Fruit fly (Drosophila melanogaster): Measurements from ENCODE around the gene CG17124.

CG17124 gene

dm6 chr2L:10703281-10703680 lies 52.8 kb downstream of the CG17124 start, which contains the start of gene CG6415:
Gene CG6415, plus strand, starts transcription at chr2L:10703621.
- TF ChIP-seq Sox15 (GFP tag; optimal IDR thresholded peaks at IDR 0.05): no peak
- no peak for TF ChIP-seq CG6854 (GFP tag; optimal IDR thresholded peaks at IDR 0.05)
- peak; percentile 27 for TF ChIP-seq lz (GFP tag; optimal IDR thresholded peaks at IDR 0.05)
- TF ChIP-seq salr (GFP tag; optimal IDR thresholded peaks at IDR 0.05): no peak
- TF ChIP-seq spab (GFP tag; optimal IDR thresholded peaks at IDR 0.05): no peak
- peak; percentile 85 for TF ChIP-seq eg (GFP tag; IDR thresholded peaks at IDR 0.05)
- no peak for TF ChIP-seq CG10669 (GFP tag; optimal IDR thresholded peaks at IDR 0.05)
- no peak for TF ChIP-seq CG1621 (tag; optimal IDR thresholded peaks at IDR 0.05)
- TF ChIP-seq CG11762 (GFP tag; optimal IDR thresholded peaks at IDR 0.05; ENCODE audit: insufficient read depth): no peak
- peak; percentile 97 for TF ChIP-seq svp (GFP tag)
- TF ChIP-seq CG3032 (tag; optimal IDR thresholded peaks at IDR 0.05): no peak
- TF ChIP-seq CG3919 (GFP tag; optimal IDR thresholded peaks at IDR 0.05): peak; percentile 22
- no peak for TF ChIP-seq CG8632 (GFP tag; optimal IDR thresholded peaks at IDR 0.05)
- no peak for TF ChIP-seq CG34406 (GFP tag; optimal IDR thresholded peaks at IDR 0.05)
- no peak for TF ChIP-seq esn (GFP tag; optimal IDR thresholded peaks at IDR 0.05)
- TF ChIP-seq vri (GFP tag; optimal IDR thresholded peaks at IDR 0.05): peak; percentile 58
- no peak for TF ChIP-seq Ets96B (tag; optimal IDR thresholded peaks at IDR 0.05)
- TF ChIP-seq Hr4 (GFP tag; optimal IDR thresholded peaks at IDR 0.05): peak; percentile 71
- no peak for TF ChIP-seq Lpt (GFP tag; optimal IDR thresholded peaks at IDR 0.05)
- TF ChIP-seq dac (GFP tag; optimal IDR thresholded peaks at IDR 0.05): peak; percentile 5
- TF ChIP-seq fd59A (GFP tag; optimal IDR thresholded peaks at IDR 0.05): no peak
- TF ChIP-seq acj6 (GFP tag; optimal IDR thresholded peaks at IDR 0.05): peak; percentile 27
- peak; percentile 64 for TF ChIP-seq CG11294 (GFP tag; IDR thresholded peaks at IDR 0.05)
- TF ChIP-seq CG4318 (GFP tag; optimal IDR thresholded peaks at IDR 0.05): peak; percentile 48
- TF ChIP-seq CG15336 (GFP tag; IDR thresholded peaks at IDR 0.05): peak; percentile 71
- no peak for TF ChIP-seq CG10631 (GFP tag; optimal IDR thresholded peaks at IDR 0.05)
- no peak for TF ChIP-seq Eip75B (GFP tag; optimal IDR thresholded peaks at IDR 0.05)
- TF ChIP-seq Sox14 (GFP tag; optimal IDR thresholded peaks at IDR 0.05): peak; percentile 20
- TF ChIP-seq CG6276 (GFP tag; optimal IDR thresholded peaks at IDR 0.05): peak; percentile 63
- TF ChIP-seq CG8119 (GFP tag; IDR thresholded peaks at IDR 0.05): peak; percentile 63; the same call in 2 of the 3 replicates
- peak; percentile 32 for TF ChIP-seq CG31627 (GFP tag; optimal IDR thresholded peaks at IDR 0.05)
- TF ChIP-seq Smox (GFP tag; optimal IDR thresholded peaks at IDR 0.05): no peak
- TF ChIP-seq Hr39 (GFP tag; optimal IDR thresholded peaks at IDR 0.05): peak; percentile 22
- no peak for TF ChIP-seq achi (GFP tag; optimal IDR thresholded peaks at IDR 0.05)
- TF ChIP-seq cyc (GFP tag; optimal IDR thresholded peaks at IDR 0.05): no peak
- no peak for TF ChIP-seq CG11902 (GFP tag; optimal IDR thresholded peaks at IDR 0.05)
- peak; percentile 51 for TF ChIP-seq fkh (GFP tag; optimal IDR thresholded peaks at IDR 0.05)
- TF ChIP-seq Eip93F (GFP tag; optimal IDR thresholded peaks at IDR 0.05): no peak
- TF ChIP-seq Met (GFP tag; optimal IDR thresholded peaks at IDR 0.05): peak; percentile 34
- TF ChIP-seq CG6163 (GFP tag; IDR thresholded peaks at IDR 0.05): peak; percentile 50; the same call in 2 of the 3 replicates
- peak; percentile 38 for TF ChIP-seq OdsH (GFP tag; optimal IDR thresholded peaks at IDR 0.05)
- no peak for TF ChIP-seq CG7368 (GFP tag; optimal IDR thresholded peaks at IDR 0.05)
- TF ChIP-seq Sox102F (GFP tag; optimal IDR thresholded peaks at IDR 0.05): no peak
- no peak for TF ChIP-seq CG9139 (GFP tag; optimal IDR thresholded peaks at IDR 0.05)
- TF ChIP-seq CG16779 (tag; optimal IDR thresholded peaks at IDR 0.05): no peak
- TF ChIP-seq fd85E (GFP tag; optimal IDR thresholded peaks at IDR 0.05): no peak
- TF ChIP-seq Ets21C (GFP tag; optimal IDR thresholded peaks at IDR 0.05): no peak
- TF ChIP-seq pdm3 (GFP tag; optimal IDR thresholded peaks at IDR 0.05): peak; percentile 48
- no peak for TF ChIP-seq ss (GFP tag; optimal IDR thresholded peaks at IDR 0.05)
- TF ChIP-seq CG32006 (GFP tag; optimal IDR thresholded peaks at IDR 0.05): peak; percentile 80
- no peak for TF ChIP-seq CG6792 (GFP tag; optimal IDR thresholded peaks at IDR 0.05)
- TF ChIP-seq dsx (GFP tag; optimal IDR thresholded peaks at IDR 0.05; ENCODE audit: poor library complexity, severe bottlenecking): no peak
- TF ChIP-seq Eip78C (GFP tag): peak; percentile 65
